Worm (Caenorhabditis elegans) whole organism, young adult: Measurements from ENCODE around the gene scl-21.
A peak's percentile ranks its signal among the peaks of the same experiment; 100 is the strongest.

Experiments used
- B0261.1 ChIP-seq: sonication (generic microtip); optimal IDR thresholded peaks from 2 replicates; lab custom pipeline; 2016; ENCODE audit warnings: mild to moderate bottlenecking, missing genetic modification characterization, moderate library complexity, missing compliant biosample characterization
- F52B5.7 ChIP-seq: sonication (generic microtip); optimal IDR thresholded peaks from 2 replicates; lab custom pipeline; 2016; ENCODE audit warnings: mild to moderate bottlenecking, missing genetic modification characterization, missing compliant biosample characterization
- Y53G8AR.9 ChIP-seq: fragments of 200-800 bp; sonication (Bioruptor generic); conservative IDR thresholded peaks from 2 replicates; pipeline ENCODE4 v1.3.6; 2022; ENCODE audit warnings: missing genetic modification reagents, missing genetic modification characterization, missing compliant biosample characterization
- ama-1 ChIP-seq, 3 experiments: fragments of 150-350 bp in 1 of 3; sonication (generic microtip) in 2 of 3; optimal IDR thresholded peaks; 2 replicates each; lab custom pipeline; 2014 to 2018; ENCODE audit warnings: missing biosample characterization in 2 of 3, missing genetic modification characterization in 2 of 3, missing genetic modification reagents in 2 of 3
- atf-7 ChIP-seq: sonication (generic microtip); optimal IDR thresholded peaks from 2 replicates; lab custom pipeline; 2017; ENCODE audit warnings: mild to moderate bottlenecking, missing genetic modification characterization, missing compliant biosample characterization
- bed-2 ChIP-seq: fragments of 200-800 bp; sonication (Bioruptor generic); IDR thresholded peaks from 2 replicates; pipeline ENCODE4 v1.3.6; 2022; ENCODE audit warnings: missing genetic modification reagents, missing genetic modification characterization, missing compliant biosample characterization
- ccch-3 ChIP-seq: fragments of 200-800 bp; sonication (Bioruptor generic); optimal IDR thresholded peaks from 2 replicates; lab custom pipeline; 2018; ENCODE audit warnings: mild to moderate bottlenecking, missing genetic modification characterization, missing compliant biosample characterization
- cebp-1 ChIP-seq, 2 experiments: fragments of 200-800 bp in 1 of 2; sonication (Bioruptor generic) in 1 of 2; sonication (generic microtip) in 1 of 2; IDR thresholded peaks in 1 of 2; optimal IDR thresholded peaks in 1 of 2; 2 replicates each; pipeline versions ENCODE4 v1.3.6 to Lab custom; 2017 to 2022; ENCODE audit warnings: missing compliant biosample characterization in 2 of 2, missing genetic modification characterization in 2 of 2, mild to moderate bottlenecking in 1 of 2, missing genetic modification reagents in 1 of 2, moderate library complexity in 1 of 2
- cebp-2 ChIP-seq: fragments of 200-800 bp; sonication (Bioruptor generic); IDR thresholded peaks from 2 replicates; pipeline ENCODE4 v1.3.6; 2022; ENCODE audit warnings: missing genetic modification characterization, missing compliant biosample characterization
- dox-1 ChIP-seq: fragments of 200-800 bp; sonication (Bioruptor generic); IDR thresholded peaks from 2 replicates; pipeline ENCODE4 v1.3.6; 2022; ENCODE audit warnings: missing genetic modification reagents, missing genetic modification characterization, missing compliant biosample characterization
- dpff-1 ChIP-seq: sonication (generic microtip); optimal IDR thresholded peaks from 2 replicates; lab custom pipeline; 2017; ENCODE audit warnings: mild to moderate bottlenecking, missing genetic modification characterization, missing compliant biosample characterization
- efl-1 ChIP-seq: fragments of 150-350 bp; optimal IDR thresholded peaks from 2 replicates; lab custom pipeline; 2014; ENCODE audit warnings: missing biosample characterization, missing genetic modification reagents, missing genetic modification characterization
- egrh-3 ChIP-seq: fragments of 200-800 bp; sonication (Bioruptor generic); IDR thresholded peaks from 2 replicates; pipeline ENCODE4 v1.3.6; 2022; ENCODE audit warnings: missing genetic modification reagents, missing genetic modification characterization, missing compliant biosample characterization
- ekl-4 ChIP-seq: fragments of 200-800 bp; sonication (Bioruptor generic); IDR thresholded peaks from 2 replicates; pipeline ENCODE4 v1.3.6; 2022; ENCODE audit warnings: missing genetic modification reagents, missing genetic modification characterization, missing compliant biosample characterization
- fkh-3 ChIP-seq: sonication (generic microtip); optimal IDR thresholded peaks from 2 replicates; lab custom pipeline; 2016; ENCODE audit warnings: mild to moderate bottlenecking, missing genetic modification characterization, missing compliant biosample characterization
- hlh-12 ChIP-seq: sonication (generic microtip); optimal IDR thresholded peaks from 2 replicates; lab custom pipeline; 2016; ENCODE audit warnings: missing genetic modification characterization, missing compliant biosample characterization
- hlh-26 ChIP-seq: fragments of 200-800 bp; sonication (Bioruptor generic); conservative IDR thresholded peaks from 2 replicates; pipeline ENCODE4 v1.3.6; 2022; ENCODE audit warnings: missing genetic modification reagents, missing genetic modification characterization, missing compliant biosample characterization
- hmg-1.2 ChIP-seq: fragments of 200-800 bp; sonication (Bioruptor generic); IDR thresholded peaks from 2 replicates; pipeline ENCODE4 v1.3.6; 2022; ENCODE audit warnings: missing genetic modification reagents, missing genetic modification characterization, missing compliant biosample characterization
- hrde-1 ChIP-seq: sonication (generic microtip); optimal IDR thresholded peaks from 2 replicates; lab custom pipeline; 2016; ENCODE audit warnings: missing genetic modification characterization, mild to moderate bottlenecking, missing compliant biosample characterization, moderate library complexity, missing genotype, missing genetic modification reagents, borderline replicate concordance
- let-607 ChIP-seq, 2 experiments: fragments of 200-800 bp in 1 of 2; sonication (Bioruptor generic) in 1 of 2; sonication (generic microtip) in 1 of 2; optimal IDR thresholded peaks; 2 replicates each; lab custom pipeline; 2016 to 2018; ENCODE audit warnings: mild to moderate bottlenecking in 2 of 2, missing compliant biosample characterization in 2 of 2, missing genetic modification characterization in 2 of 2, moderate library complexity in 2 of 2, missing genotype in 1 of 2
- lin-40 ChIP-seq: sonication (generic microtip); optimal IDR thresholded peaks from 2 replicates; lab custom pipeline; 2016; ENCODE audit warnings: missing genetic modification characterization, mild to moderate bottlenecking, missing compliant biosample characterization, missing genotype, missing genetic modification reagents
- lir-1 ChIP-seq: fragments of 200-800 bp; sonication (Bioruptor generic); conservative IDR thresholded peaks from 2 replicates; pipeline ENCODE4 v1.3.6; 2022; ENCODE audit warnings: missing genetic modification reagents, missing genetic modification characterization, missing compliant biosample characterization
- lsl-1 ChIP-seq: fragments of 200-800 bp; sonication (Bioruptor generic); optimal IDR thresholded peaks from 2 replicates; lab custom pipeline; 2018; ENCODE audit warnings: mild to moderate bottlenecking, missing genetic modification characterization, moderate library complexity, missing compliant biosample characterization
- madf-6 ChIP-seq: fragments of 200-800 bp; sonication (Bioruptor generic); IDR thresholded peaks from 2 replicates; pipeline ENCODE4 v1.3.6; 2022; ENCODE audit warnings: missing genetic modification reagents, missing genetic modification characterization, missing compliant biosample characterization
- nfya-1 ChIP-seq: sonication (generic microtip); optimal IDR thresholded peaks from 2 replicates; lab custom pipeline; 2017; ENCODE audit warnings: antibody characterized with exemption, missing compliant biosample characterization, missing genetic modification characterization, borderline replicate concordance; ENCODE audit not compliant: insufficient read depth
- nhr-27 ChIP-seq: fragments of 200-800 bp; sonication (Bioruptor generic); optimal IDR thresholded peaks from 2 replicates; lab custom pipeline; 2018; ENCODE audit warnings: mild to moderate bottlenecking, missing genetic modification characterization, moderate library complexity, missing compliant biosample characterization
- nhr-80 ChIP-seq: sonication (generic microtip); optimal IDR thresholded peaks from 2 replicates; lab custom pipeline; 2016; ENCODE audit warnings: missing genetic modification characterization, missing compliant biosample characterization
- nhr-90 ChIP-seq: sonication (generic microtip); optimal IDR thresholded peaks from 2 replicates; lab custom pipeline; 2016; ENCODE audit warnings: missing genotype, mild to moderate bottlenecking, missing genetic modification characterization, missing compliant biosample characterization
- pbrm-1 ChIP-seq: fragments of 200-800 bp; sonication (Bioruptor generic); IDR thresholded peaks from 2 replicates; pipeline ENCODE4 v1.3.6; 2022; ENCODE audit warnings: missing genetic modification reagents, missing genetic modification characterization, missing compliant biosample characterization
- pha-4 ChIP-seq: fragments of 150-350 bp; sonication (generic microtip); optimal IDR thresholded peaks from 2 replicates; lab custom pipeline; 2014; ENCODE audit warnings: missing biosample characterization, missing genetic modification reagents, missing genetic modification characterization
- somi-1 ChIP-seq: fragments of 200-800 bp; sonication (Bioruptor generic); optimal IDR thresholded peaks from 2 replicates; lab custom pipeline; 2018; ENCODE audit warnings: mild to moderate bottlenecking, missing genetic modification characterization, missing compliant biosample characterization
- tbp1 ChIP-seq: fragments of 200-800 bp; sonication (Bioruptor generic); optimal IDR thresholded peaks from 2 replicates; lab custom pipeline; 2018; ENCODE audit warnings: mild to moderate bottlenecking, missing genetic modification characterization, missing compliant biosample characterization
- zfh-2 ChIP-seq: fragments of 200-800 bp; sonication (Bioruptor generic); conservative IDR thresholded peaks from 2 replicates; pipeline ENCODE4 v1.3.6; 2022; ENCODE audit warnings: missing genetic modification reagents, missing genetic modification characterization, missing compliant biosample characterization
- zim-3 ChIP-seq: sonication (generic microtip); optimal IDR thresholded peaks from 2 replicates; lab custom pipeline; 2017; ENCODE audit warnings: mild to moderate bottlenecking, missing genetic modification characterization, moderate library complexity, missing compliant biosample characterization
- ztf-22 ChIP-seq: fragments of 200-800 bp; sonication (Bioruptor generic); optimal IDR thresholded peaks from 2 replicates; lab custom pipeline; 2018; ENCODE audit warnings: mild to moderate bottlenecking, missing genetic modification characterization, moderate library complexity, missing compliant biosample characterization
- ztf-28 ChIP-seq: fragments of 200-800 bp; sonication (Bioruptor generic); IDR thresholded peaks from 2 replicates; pipeline ENCODE4 v1.3.6; 2022; ENCODE audit warnings: missing genetic modification reagents, missing genetic modification characterization, missing compliant biosample characterization

The scl-21 gene

DNA sequence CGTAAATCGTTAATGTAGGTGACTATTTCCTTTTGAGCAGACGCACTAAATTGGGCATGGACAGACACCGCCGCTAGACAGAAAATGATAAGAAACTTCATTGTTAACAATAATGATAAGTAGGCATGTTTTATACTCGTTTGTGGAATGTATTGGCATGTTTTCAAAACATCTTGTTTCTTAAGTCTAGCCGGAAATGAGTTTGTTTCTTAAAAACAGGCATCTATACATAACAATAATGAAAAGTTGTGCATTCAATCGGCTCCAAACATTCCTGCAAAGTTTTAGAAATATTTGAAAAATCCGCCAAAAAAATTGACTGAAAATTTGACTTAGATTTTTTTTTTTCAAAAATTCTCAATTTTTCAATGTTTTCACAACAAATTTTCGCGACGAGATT is at the start of gene scl-21:
scl-21 (minus strand) TSS at position 101 of the 400 bp plus-strand sequence.
- no peak for TF ChIP-seq madf-6 (GFP tag; lab: Robert Waterston, UW)

DNA sequence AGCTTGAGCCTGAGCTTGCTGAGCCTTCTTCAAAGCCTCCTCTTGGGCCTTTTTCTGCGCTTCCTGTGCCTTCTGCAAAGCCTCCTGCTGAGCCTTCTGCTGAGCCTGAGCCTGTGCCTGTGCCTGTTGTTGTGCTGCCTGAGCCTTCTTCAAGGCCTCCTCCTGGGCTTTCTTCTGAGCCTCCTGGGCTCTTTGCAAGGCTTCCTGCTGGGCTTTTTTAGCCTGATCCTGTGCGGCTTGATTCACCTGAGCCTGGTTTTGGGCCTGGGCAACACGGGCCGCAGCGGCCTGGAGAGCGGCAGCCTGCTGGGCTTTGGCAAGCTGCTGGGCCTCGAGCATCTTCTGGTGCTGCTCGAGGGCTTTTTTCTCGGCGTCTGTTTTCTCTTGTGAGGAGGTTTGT is 49.5 kb upstream of the scl-21 start:
- TF ChIP-seq zim-3 (tag; lab: Kevin White, UChicago) (no peak), lsl-1 (GFP tag; lab: Kevin White, UChicago) (no peak), ekl-4 (GFP tag; lab: Robert Waterston, UW) (no peak), egrh-3 (peak; percentile 79), zfh-2 (GFP tag; lab: Robert Waterston, UW) (peak; percentile 80; the same call in 1 of the 2 replicates)
- TF ChIP-seq, all 124 proteins: peak for 2

DNA sequence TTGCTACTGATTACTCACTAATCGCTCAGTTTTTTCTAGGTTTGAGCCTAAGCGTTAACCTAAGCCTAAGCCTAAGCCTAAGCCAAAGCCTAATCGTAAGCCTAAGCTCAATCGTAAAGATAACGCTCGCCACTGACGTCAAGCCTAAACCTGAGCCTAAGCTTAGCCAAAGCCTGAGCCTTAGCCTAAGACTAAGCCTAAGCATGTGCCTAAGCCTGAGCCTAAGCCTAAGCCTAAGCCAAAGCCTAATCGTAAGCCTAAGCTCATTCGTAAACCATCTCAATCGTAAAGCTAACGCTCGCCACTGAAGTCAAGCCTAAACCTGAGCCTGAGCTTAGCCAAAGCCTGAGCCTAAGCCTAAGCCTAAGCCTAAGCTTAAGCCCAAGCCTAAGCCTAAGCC is 48.0 kb upstream of the scl-21 start:
- TF ChIP-seq tbp1 (GFP tag; lab: Kevin White, UChicago) = no peak
- TF ChIP-seq bed-2 (GFP tag; lab: Robert Waterston, UW) = no peak
- TF ChIP-seq dpff-1 = no peak
- no peak for TF ChIP-seq fkh-3 (tag; lab: Kevin White, UChicago)
- no peak for TF ChIP-seq lir-1 (GFP tag; lab: Robert Waterston, UW)
- no peak for TF ChIP-seq Y53G8AR.9 (GFP tag; lab: Robert Waterston, UW)
- TF ChIP-seq ccch-3 (GFP tag; lab: Kevin White, UChicago) = no peak
- no peak for TF ChIP-seq egrh-3
- TF ChIP-seq cebp-2 (GFP tag; lab: Robert Waterston, UW) = no peak
- TF ChIP-seq ama-1 (optimal IDR thresholded peaks at IDR 0.05; lab: Kevin White, UChicago) = no peak
- no peak for TF ChIP-seq ama-1 (GFP tag; optimal IDR thresholded peaks at IDR 0.05; lab: Kevin White, UChicago)
- no peak for TF ChIP-seq dox-1
- TF ChIP-seq nhr-90 (tag; lab: Kevin White, UChicago) = no peak
- TF ChIP-seq somi-1 = no peak
- no peak for TF ChIP-seq nhr-27 (tag; lab: Kevin White, UChicago)
- TF ChIP-seq nfya-1 (tag; lab: Kevin White, UChicago) = no peak

ce11 chrV:19540916-19541315 is 45.4 kb upstream of the scl-21 start:
- TF ChIP-seq cebp-1 (GFP tag; IDR thresholded peaks at IDR 0.05; lab: Robert Waterston, UW) (no peak), cebp-1 (tag; optimal IDR thresholded peaks at IDR 0.05; lab: Kevin White, UChicago) (peak; percentile 1), hrde-1 (tag; lab: Kevin White, UChicago) (no peak), dpff-1 (no peak), hlh-26 (GFP tag; lab: Robert Waterston, UW) (no peak), egrh-3 (peak; percentile 87; the same call in 1 of the 2 replicates), ztf-22 (no peak), zfh-2 (GFP tag; lab: Robert Waterston, UW) (peak; percentile 95)

DNA sequence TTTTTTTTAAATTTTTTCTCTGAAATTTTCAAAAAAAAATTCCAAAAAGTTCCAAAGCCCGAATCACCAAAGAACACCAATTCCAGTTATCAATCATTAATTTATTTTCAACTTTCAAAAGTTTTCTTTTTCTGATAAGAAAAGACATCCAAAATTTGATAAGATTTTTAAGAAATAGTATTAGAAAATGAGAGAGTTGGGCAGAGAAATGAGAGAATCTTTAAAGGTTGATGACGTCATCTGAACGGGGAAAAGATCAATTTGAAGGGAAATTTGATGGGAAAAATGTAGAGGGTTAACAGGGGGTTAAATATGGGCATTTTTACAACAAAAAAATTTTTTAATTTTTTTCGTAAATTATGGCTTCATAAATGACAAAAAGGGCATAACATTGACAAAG is 38.0 kb upstream of the scl-21 start:
- no peak for TF ChIP-seq efl-1
- TF ChIP-seq pbrm-1 (GFP tag; lab: Robert Waterston, UW) = no peak
- no peak for TF ChIP-seq F52B5.7
- peak; percentile 53 for TF ChIP-seq hmg-1.2
- no peak for TF ChIP-seq hlh-12 (tag; lab: Kevin White, UChicago)
- no peak for TF ChIP-seq cebp-1 (GFP tag; IDR thresholded peaks at IDR 0.05; lab: Robert Waterston, UW)
- TF ChIP-seq cebp-1 (tag; optimal IDR thresholded peaks at IDR 0.05; lab: Kevin White, UChicago) = no peak
- no peak for TF ChIP-seq pha-4 (tag; lab: Kevin White, UChicago)
- peak in 1 of 2 experiments; percentile 9 for TF ChIP-seq let-607 (tag; optimal IDR thresholded peaks at IDR 0.05; lab: Kevin White, UChicago)
- no peak for TF ChIP-seq dox-1
- TF ChIP-seq ztf-22 = no peak
- TF ChIP-seq B0261.1 = no peak
- TF ChIP-seq ztf-28 (GFP tag; lab: Robert Waterston, UW) = no peak
- TF ChIP-seq atf-7 (tag; lab: Kevin White, UChicago) = peak; percentile 86
- peak; percentile 40 for TF ChIP-seq lin-40
- TF ChIP-seq nhr-80 (tag; lab: Kevin White, UChicago) = peak; percentile 51
